Worm (Caenorhabditis elegans) whole organism, young adult: ENCODE data around the gene stip-1.

Source experiments
- B0261.1 ChIP-seq: sonication (generic microtip); optimal IDR thresholded peaks from 2 replicates; lab custom pipeline; 2016; ENCODE audit warnings: mild to moderate bottlenecking, missing genetic modification characterization, moderate library complexity, missing compliant biosample characterization
- B0336.3 ChIP-seq: fragments of 200-800 bp; sonication (Bioruptor generic); IDR thresholded peaks from 2 replicates; pipeline ENCODE4 v1.3.6; 2022; ENCODE audit warnings: missing genetic modification characterization, missing compliant biosample characterization
- C17E4.6 ChIP-seq: fragments of 200-800 bp; sonication (Bioruptor generic); IDR thresholded peaks from 2 replicates; pipeline ENCODE4 v1.3.6; 2022; ENCODE audit warnings: missing genetic modification reagents, missing genetic modification characterization, missing compliant biosample characterization
- F10E7.11 ChIP-seq: sonication (generic microtip); optimal IDR thresholded peaks from 2 replicates; lab custom pipeline; 2017; ENCODE audit warnings: mild to moderate bottlenecking, missing genetic modification characterization, moderate library complexity, missing compliant biosample characterization
- F22D6.2 ChIP-seq: sonication (generic microtip); optimal IDR thresholded peaks from 2 replicates; lab custom pipeline; 2016; ENCODE audit warnings: mild to moderate bottlenecking, missing genetic modification characterization, missing compliant biosample characterization
- F23B12.7 ChIP-seq: sonication (generic microtip); optimal IDR thresholded peaks from 2 replicates; lab custom pipeline; 2017; ENCODE audit warnings: missing genetic modification characterization, mild to moderate bottlenecking, missing compliant biosample characterization, antibody characterized with exemption, moderate library complexity; ENCODE audit not compliant: insufficient read depth
- F39B2.1 ChIP-seq: fragments of 200-800 bp; sonication (Bioruptor generic); IDR thresholded peaks from 2 replicates; pipeline ENCODE4 v1.3.6; 2022; ENCODE audit warnings: missing genetic modification reagents, missing genetic modification characterization, missing compliant biosample characterization
- F55B11.4 ChIP-seq: sonication (generic microtip); optimal IDR thresholded peaks from 2 replicates; lab custom pipeline; 2016; ENCODE audit warnings: missing compliant biosample characterization, missing genetic modification characterization, borderline replicate concordance; ENCODE audit not compliant: insufficient read depth
- F57C9.4 ChIP-seq: sonication (generic microtip); optimal IDR thresholded peaks from 2 replicates; lab custom pipeline; 2017; ENCODE audit warnings: mild to moderate bottlenecking, missing genetic modification characterization, missing compliant biosample characterization
- T07F8.4 ChIP-seq: sonication (generic microtip); optimal IDR thresholded peaks from 2 replicates; lab custom pipeline; 2016; ENCODE audit warnings: mild to moderate bottlenecking, missing genetic modification characterization, moderate library complexity, missing compliant biosample characterization
- Y56A3A.18 ChIP-seq: fragments of 200-800 bp; sonication (Bioruptor generic); IDR thresholded peaks from 2 replicates; pipeline ENCODE4 v1.3.6; 2022; ENCODE audit warnings: missing genetic modification reagents, missing genetic modification characterization, missing compliant biosample characterization
- Y67H2A.10 ChIP-seq: fragments of 200-800 bp; sonication (Bioruptor generic); conservative IDR thresholded peaks from 2 replicates; pipeline ENCODE4 v1.3.6; 2022; ENCODE audit warnings: missing genetic modification reagents, missing genetic modification characterization, missing compliant biosample characterization
- Y79H2A.3 ChIP-seq: fragments of 200-800 bp; sonication (Bioruptor generic); conservative IDR thresholded peaks from 2 replicates; pipeline ENCODE4 v1.3.6; 2022; ENCODE audit warnings: missing genetic modification reagents, missing genetic modification characterization, missing compliant biosample characterization
- aptf-2 ChIP-seq: fragments of 200-800 bp; sonication (Bioruptor generic); conservative IDR thresholded peaks from 2 replicates; pipeline ENCODE4 v1.3.6; 2022; ENCODE audit warnings: missing genetic modification reagents, missing genetic modification characterization, missing compliant biosample characterization
- aptf-3 ChIP-seq: fragments of 200-800 bp; sonication (Bioruptor generic); IDR thresholded peaks from 2 replicates; pipeline ENCODE4 v1.3.6; 2022; ENCODE audit warnings: missing genetic modification characterization, missing compliant biosample characterization
- attf-5 ChIP-seq: fragments of 200-800 bp; sonication (Bioruptor generic); optimal IDR thresholded peaks from 2 replicates; lab custom pipeline; 2018; ENCODE audit warnings: mild to moderate bottlenecking, missing genetic modification characterization, missing compliant biosample characterization
- bed-1 ChIP-seq: fragments of 200-800 bp; sonication (Bioruptor generic); IDR thresholded peaks from 2 replicates; pipeline ENCODE4 v1.3.6; 2022; ENCODE audit warnings: missing genetic modification reagents, missing genetic modification characterization, missing compliant biosample characterization
- cebp-1 ChIP-seq, 2 experiments: fragments of 200-800 bp in 1 of 2; sonication (Bioruptor generic) in 1 of 2; sonication (generic microtip) in 1 of 2; IDR thresholded peaks in 1 of 2; optimal IDR thresholded peaks in 1 of 2; 2 replicates each; pipeline versions ENCODE4 v1.3.6 to Lab custom; 2017 to 2022; ENCODE audit warnings: missing compliant biosample characterization in 2 of 2, missing genetic modification characterization in 2 of 2, mild to moderate bottlenecking in 1 of 2, missing genetic modification reagents in 1 of 2, moderate library complexity in 1 of 2
- ceh-27 ChIP-seq: fragments of 200-800 bp; sonication (Bioruptor generic); optimal IDR thresholded peaks from 2 replicates; lab custom pipeline; 2018; ENCODE audit warnings: mild to moderate bottlenecking, missing genetic modification characterization, moderate library complexity, missing compliant biosample characterization
- dpff-1 ChIP-seq: sonication (generic microtip); optimal IDR thresholded peaks from 2 replicates; lab custom pipeline; 2017; ENCODE audit warnings: mild to moderate bottlenecking, missing genetic modification characterization, missing compliant biosample characterization
- ets-4 ChIP-seq: fragments of 200-800 bp; sonication (Bioruptor generic); optimal IDR thresholded peaks from 2 replicates; lab custom pipeline; 2018; ENCODE audit warnings: mild to moderate bottlenecking, missing genetic modification characterization, missing compliant biosample characterization
- gei-17 ChIP-seq: fragments of 200-800 bp; sonication (Bioruptor generic); optimal IDR thresholded peaks from 2 replicates; lab custom pipeline; 2018; ENCODE audit warnings: mild to moderate bottlenecking, missing genetic modification characterization, missing compliant biosample characterization
- hlh-26 ChIP-seq: fragments of 200-800 bp; sonication (Bioruptor generic); conservative IDR thresholded peaks from 2 replicates; pipeline ENCODE4 v1.3.6; 2022; ENCODE audit warnings: missing genetic modification reagents, missing genetic modification characterization, missing compliant biosample characterization
- hmg-1.2 ChIP-seq: fragments of 200-800 bp; sonication (Bioruptor generic); IDR thresholded peaks from 2 replicates; pipeline ENCODE4 v1.3.6; 2022; ENCODE audit warnings: missing genetic modification reagents, missing genetic modification characterization, missing compliant biosample characterization
- hmg-20 ChIP-seq: fragments of 200-800 bp; sonication (Bioruptor generic); IDR thresholded peaks from 2 replicates; pipeline ENCODE4 v1.3.6; 2022; ENCODE audit warnings: missing genetic modification reagents, missing genetic modification characterization, missing compliant biosample characterization
- hsf-1 ChIP-seq: fragments of 200-800 bp; sonication (Bioruptor generic); IDR thresholded peaks from 2 replicates; pipeline ENCODE4 v1.3.6; 2022; ENCODE audit warnings: missing genetic modification reagents, missing genetic modification characterization, missing compliant biosample characterization
- let-526 ChIP-seq: fragments of 200-800 bp; sonication (Bioruptor generic); IDR thresholded peaks from 2 replicates; pipeline ENCODE4 v1.3.6; 2022; ENCODE audit warnings: missing genetic modification reagents, missing genetic modification characterization, missing compliant biosample characterization
- lin-54 ChIP-seq: fragments of 200-800 bp; sonication (Bioruptor generic); optimal IDR thresholded peaks from 2 replicates; lab custom pipeline; 2018; ENCODE audit warnings: mild to moderate bottlenecking, missing genetic modification characterization, missing compliant biosample characterization
- lir-1 ChIP-seq: fragments of 200-800 bp; sonication (Bioruptor generic); conservative IDR thresholded peaks from 2 replicates; pipeline ENCODE4 v1.3.6; 2022; ENCODE audit warnings: missing genetic modification reagents, missing genetic modification characterization, missing compliant biosample characterization
- lsl-1 ChIP-seq: fragments of 200-800 bp; sonication (Bioruptor generic); optimal IDR thresholded peaks from 2 replicates; lab custom pipeline; 2018; ENCODE audit warnings: mild to moderate bottlenecking, missing genetic modification characterization, moderate library complexity, missing compliant biosample characterization
- madf-10 ChIP-seq: sonication (generic microtip); optimal IDR thresholded peaks from 2 replicates; lab custom pipeline; 2016; ENCODE audit warnings: mild to moderate bottlenecking, missing genetic modification characterization, missing compliant biosample characterization
- nfya-1 ChIP-seq: sonication (generic microtip); optimal IDR thresholded peaks from 2 replicates; lab custom pipeline; 2017; ENCODE audit warnings: antibody characterized with exemption, missing compliant biosample characterization, missing genetic modification characterization, borderline replicate concordance; ENCODE audit not compliant: insufficient read depth
- nfya-2 ChIP-seq: fragments of 200-800 bp; sonication (Bioruptor generic); IDR thresholded peaks from 2 replicates; pipeline ENCODE4 v1.3.6; 2022; ENCODE audit warnings: missing genetic modification reagents, missing genetic modification characterization, missing compliant biosample characterization
- nhr-120 ChIP-seq: fragments of 200-800 bp; sonication (Bioruptor generic); IDR thresholded peaks from 2 replicates; pipeline ENCODE4 v1.3.6; 2022; ENCODE audit warnings: missing genetic modification characterization, missing compliant biosample characterization
- pha-4 ChIP-seq: fragments of 150-350 bp; sonication (generic microtip); optimal IDR thresholded peaks from 2 replicates; lab custom pipeline; 2014; ENCODE audit warnings: missing biosample characterization, missing genetic modification reagents, missing genetic modification characterization
- rcor-1 ChIP-seq: fragments of 200-800 bp; sonication (Bioruptor generic); IDR thresholded peaks from 2 replicates; pipeline ENCODE4 v1.3.6; 2022; ENCODE audit warnings: missing genetic modification reagents, missing genetic modification characterization, missing compliant biosample characterization
- repo-1 ChIP-seq: sonication (generic microtip); optimal IDR thresholded peaks from 2 replicates; lab custom pipeline; 2017; ENCODE audit warnings: mild to moderate bottlenecking, missing genetic modification characterization, missing compliant biosample characterization
- sea-2 ChIP-seq: fragments of 200-800 bp; sonication (Bioruptor generic); IDR thresholded peaks from 2 replicates; pipeline ENCODE4 v1.3.6; 2022; ENCODE audit warnings: missing genetic modification characterization, missing compliant biosample characterization
- somi-1 ChIP-seq: fragments of 200-800 bp; sonication (Bioruptor generic); optimal IDR thresholded peaks from 2 replicates; lab custom pipeline; 2018; ENCODE audit warnings: mild to moderate bottlenecking, missing genetic modification characterization, missing compliant biosample characterization
- unc-62 ChIP-seq: fragments of 150-350 bp; optimal IDR thresholded peaks from 2 replicates; lab custom pipeline; 2014; ENCODE audit warnings: missing biosample characterization, missing genetic modification reagents, missing genetic modification characterization
- xnd-1 ChIP-seq: sonication (generic microtip); optimal IDR thresholded peaks from 2 replicates; lab custom pipeline; 2016; ENCODE audit warnings: missing genotype, missing genetic modification reagents, missing genetic modification characterization, missing compliant biosample characterization
- zim-3 ChIP-seq: sonication (generic microtip); optimal IDR thresholded peaks from 2 replicates; lab custom pipeline; 2017; ENCODE audit warnings: mild to moderate bottlenecking, missing genetic modification characterization, moderate library complexity, missing compliant biosample characterization
- ztf-22 ChIP-seq: fragments of 200-800 bp; sonication (Bioruptor generic); optimal IDR thresholded peaks from 2 replicates; lab custom pipeline; 2018; ENCODE audit warnings: mild to moderate bottlenecking, missing genetic modification characterization, moderate library complexity, missing compliant biosample characterization
- ztf-6 ChIP-seq: fragments of 200-800 bp; sonication (Bioruptor generic); IDR thresholded peaks from 2 replicates; pipeline ENCODE4 v1.3.6; 2022; ENCODE audit warnings: missing genetic modification reagents, missing genetic modification characterization, missing compliant biosample characterization

Gene stip-1

DNA sequence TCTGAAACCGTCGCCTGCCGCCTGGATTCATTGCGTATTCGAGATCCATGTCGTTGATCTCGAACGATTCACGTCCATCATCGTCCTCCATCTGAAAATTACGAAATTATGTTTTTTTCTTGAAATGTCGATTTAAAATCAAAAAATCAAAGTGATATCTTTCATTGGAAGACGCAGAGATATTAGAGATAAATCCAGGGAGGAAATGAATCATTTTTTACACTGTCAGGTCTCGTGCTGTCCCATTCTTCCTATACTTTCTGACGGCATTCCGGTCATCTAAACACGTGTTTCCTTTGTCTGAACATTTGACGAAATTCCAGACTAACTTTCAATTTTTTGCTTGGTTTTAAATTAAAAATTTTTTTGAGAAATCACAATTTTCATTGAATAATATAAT, at the start of gene stip-1:
Gene stip-1 (minus strand): TSS at position 98 of the 400 bp plus-strand sequence.
- TF ChIP-seq ets-4 (no peak), madf-10 (tag; lab: Kevin White, UChicago) (no peak), F22D6.2 (tag; lab: Kevin White, UChicago) (no peak), cebp-1 (GFP tag; IDR thresholded peaks at IDR 0.05; lab: Robert Waterston, UW) (no peak), cebp-1 (tag; optimal IDR thresholded peaks at IDR 0.05; lab: Kevin White, UChicago) (peak; percentile 48), rcor-1 (GFP tag; lab: Robert Waterston, UW) (no peak)

DNA sequence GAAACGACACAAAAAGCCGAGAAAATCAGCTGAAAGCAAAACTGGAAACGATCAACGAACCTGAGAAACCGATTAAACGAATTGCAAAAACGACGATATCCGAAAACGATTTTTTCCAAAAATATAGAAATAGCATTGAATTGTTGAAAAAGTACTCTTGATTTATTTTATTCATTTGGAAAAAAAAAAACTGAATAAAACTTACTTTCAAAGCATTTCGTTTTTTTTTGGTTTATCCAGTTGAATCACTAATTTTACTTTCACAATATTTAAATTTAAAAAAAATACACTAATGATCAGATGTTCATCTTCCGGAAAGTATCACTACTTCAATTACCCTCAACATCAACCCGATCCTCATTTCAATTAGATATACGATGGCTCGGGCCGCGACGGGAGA, 46.8 kb upstream of the stip-1 start, which contains the start of gene T09F3.5:
Gene T09F3.5 (plus strand): TSS at position 301 of the 400 bp plus-strand sequence.
- TF ChIP-seq Y56A3A.18 (GFP tag; lab: Robert Waterston, UW): no peak
- TF ChIP-seq bed-1: no peak
- no peak for TF ChIP-seq F39B2.1 (GFP tag; lab: Robert Waterston, UW)
- TF ChIP-seq sea-2 (GFP tag; lab: Robert Waterston, UW): no peak
- TF ChIP-seq somi-1 (GFP tag; lab: Kevin White, UChicago): no peak
- TF ChIP-seq gei-17 (GFP tag; lab: Kevin White, UChicago): no peak
- TF ChIP-seq F23B12.7 (tag; lab: Kevin White, UChicago): no peak
- no peak for TF ChIP-seq nfya-2 (GFP tag; lab: Robert Waterston, UW)
- no peak for TF ChIP-seq F55B11.4 (tag; lab: Kevin White, UChicago)
- no peak for TF ChIP-seq B0336.3 (GFP tag; lab: Robert Waterston, UW)
- TF ChIP-seq lir-1 (GFP tag; lab: Robert Waterston, UW): no peak
- TF ChIP-seq lsl-1 (GFP tag; lab: Kevin White, UChicago): no peak
- TF ChIP-seq xnd-1 (tag; lab: Kevin White, UChicago): no peak
- TF ChIP-seq C17E4.6 (GFP tag; lab: Robert Waterston, UW): no peak
- no peak for TF ChIP-seq lin-54 (GFP tag; lab: Kevin White, UChicago)
- TF ChIP-seq, all 124 proteins: peak for 0

DNA sequence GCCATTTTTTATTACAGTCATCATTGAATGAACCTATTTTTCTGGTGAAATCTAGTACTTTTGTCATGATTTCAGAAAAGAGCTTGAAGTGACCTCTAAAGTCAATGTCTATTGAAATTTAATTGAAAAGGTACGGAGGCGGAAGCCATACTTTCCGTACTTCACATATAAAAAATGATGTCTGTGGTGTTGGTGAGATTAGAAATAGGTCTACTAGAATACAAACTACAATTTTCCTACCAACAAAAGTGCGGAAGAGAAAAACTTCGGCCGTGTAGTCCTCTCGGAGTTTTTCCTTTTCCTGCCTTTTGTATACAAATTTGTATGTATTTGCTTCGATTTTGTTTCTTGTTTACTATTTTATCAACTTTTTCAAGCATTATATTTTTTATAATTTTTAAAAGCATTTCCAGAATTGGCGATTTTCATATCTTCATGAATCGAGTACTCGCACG, 45.5 kb upstream of the stip-1 start, which contains the start of gene T09F3.4:
Gene T09F3.4 (plus strand): TSS at position 405 of the 455 bp plus-strand sequence.
- no peak for TF ChIP-seq ztf-22 (GFP tag; lab: Kevin White, UChicago)
- no peak for TF ChIP-seq pha-4 (tag; lab: Kevin White, UChicago)
- TF ChIP-seq hsf-1: peak; percentile 58; the same call in 1 of the 2 replicates
- TF ChIP-seq F23B12.7 (tag; lab: Kevin White, UChicago): no peak
- peak; percentile 10 for TF ChIP-seq attf-5 (GFP tag; lab: Kevin White, UChicago)
- no peak for TF ChIP-seq aptf-3 (GFP tag; lab: Robert Waterston, UW)
- no peak for TF ChIP-seq repo-1
- TF ChIP-seq nfya-2 (GFP tag; lab: Robert Waterston, UW): no peak
- no peak for TF ChIP-seq bed-1
- no peak for TF ChIP-seq dpff-1
- TF ChIP-seq Y67H2A.10 (GFP tag; lab: Robert Waterston, UW): no peak
- TF ChIP-seq B0261.1 (tag; lab: Kevin White, UChicago): no peak
- no peak for TF ChIP-seq nhr-120 (GFP tag; lab: Robert Waterston, UW)
- TF ChIP-seq nfya-1 (tag; lab: Kevin White, UChicago): no peak
- no peak for TF ChIP-seq C17E4.6 (GFP tag; lab: Robert Waterston, UW)
- no peak for TF ChIP-seq ets-4
- no peak for TF ChIP-seq F57C9.4 (tag; lab: Kevin White, UChicago)
- TF ChIP-seq ceh-27 (GFP tag; lab: Kevin White, UChicago): peak; percentile 33
- no peak for TF ChIP-seq gei-17 (GFP tag; lab: Kevin White, UChicago)
- TF ChIP-seq aptf-2: no peak
- no peak for TF ChIP-seq ztf-6 (GFP tag; lab: Robert Waterston, UW)
- no peak for TF ChIP-seq T07F8.4 (tag; lab: Kevin White, UChicago)
- TF ChIP-seq hmg-1.2 (GFP tag; lab: Robert Waterston, UW): peak; percentile 45
- no peak for TF ChIP-seq unc-62 (GFP tag; lab: Kevin White, UChicago)
- TF ChIP-seq hmg-20 (GFP tag; lab: Robert Waterston, UW): no peak
- no peak for TF ChIP-seq hlh-26 (GFP tag; lab: Robert Waterston, UW)
- TF ChIP-seq zim-3 (tag; lab: Kevin White, UChicago): no peak
- TF ChIP-seq let-526 (GFP tag; lab: Robert Waterston, UW): no peak
- TF ChIP-seq Y79H2A.3: 0 out of 2 replicates have a peak, but pooled peaks have one; percentile 30
- TF ChIP-seq F10E7.11 (tag; lab: Kevin White, UChicago): no peak
